Worm (Caenorhabditis elegans) whole organism, L3 larva: ENCODE measurements around the gene cav-2.

Source experiments
- ceh-9 ChIP-seq: sonication (generic microtip); optimal IDR thresholded peaks from 2 replicates; lab custom pipeline; 2018; ENCODE audit warnings: missing biosample characterization, missing genetic modification characterization
- egl-5 ChIP-seq: fragments of 150-350 bp; optimal IDR thresholded peaks from 2 replicates; lab custom pipeline; 2017; ENCODE audit warnings: missing biosample characterization, missing genetic modification reagents, missing genetic modification characterization, inconsistent platforms
- unc-39 ChIP-seq: sonication (generic microtip); optimal IDR thresholded peaks from 4 replicates; lab custom pipeline; 2017; ENCODE audit warnings: missing biosample characterization, missing genetic modification characterization

ce11 chrV:13578637-13579036 is 21.7 kb downstream of the cav-2 start, which contains the start of gene C50B8.6:
- no peak for TF ChIP-seq ceh-9 (tag; lab: Kevin White, UChicago)
- no peak for TF ChIP-seq egl-5 (tag; lab: Kevin White, UChicago)
- no peak for TF ChIP-seq unc-39 (tag; lab: Kevin White, UChicago)
